Fruit fly (Drosophila melanogaster) whole organism, adult: ENCODE results near the gene CG6034.

ENCODE experiments used
- CG11617 ChIP-seq: fragments of 200-800 bp; sonication (Bioruptor generic); optimal IDR thresholded peaks from 2 replicates; lab custom pipeline; 2017; ENCODE audit warnings: mild to moderate bottlenecking, missing biosample characterization, missing genetic modification reagents, missing genetic modification characterization
- Mnt ChIP-seq: fragments of 200-800 bp; sonication (Bioruptor generic); optimal IDR thresholded peaks from 2 replicates; lab custom pipeline; 2016; ENCODE audit warnings: missing biosample characterization, mild to moderate bottlenecking, missing genetic modification characterization
- kay ChIP-seq: fragments of 200-800 bp; sonication (Bioruptor generic); peaks from one replicate; lab custom pipeline; 2016; ENCODE audit warnings: missing biosample characterization, missing genetic modification characterization, borderline replicate concordance
- toe ChIP-seq: fragments of 200-800 bp; sonication (Bioruptor generic); optimal IDR thresholded peaks from 2 replicates; lab custom pipeline; 2016; ENCODE audit warnings: missing biosample characterization, missing genetic modification characterization

dm6 chr3L:17742531-17742930 is 4.1 kb downstream of the CG6034 start:
- no peak for TF ChIP-seq kay (GFP tag; lab: Kevin White, UChicago)
- TF ChIP-seq CG11617 (GFP tag; lab: Kevin White, UChicago): no peak
- no peak for TF ChIP-seq Mnt
- TF ChIP-seq toe (GFP tag; lab: Kevin White, UChicago): no peak
